Worm (Caenorhabditis elegans): ENCODE measurements around the gene nnt-1.

The nnt-1 gene

DNA sequence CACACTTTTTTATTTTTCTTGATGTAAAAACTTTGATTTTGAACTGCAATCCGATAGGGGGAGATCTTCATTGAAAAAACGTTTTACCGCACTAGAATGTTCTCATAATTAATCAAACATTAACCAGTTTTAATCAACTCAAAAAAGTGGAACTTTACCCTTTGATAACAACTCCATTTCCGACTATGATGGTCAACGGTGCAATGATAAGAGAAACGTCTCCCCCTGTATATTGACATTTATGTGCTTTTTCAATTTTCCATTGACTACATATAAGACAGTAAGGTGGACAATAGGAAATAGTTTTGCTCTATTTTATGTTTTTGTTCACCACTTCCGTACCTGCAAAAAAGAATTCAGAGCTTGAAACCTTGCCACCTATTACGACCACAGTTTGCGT lies 23.7 kb upstream of the nnt-1 start (continued):
- no peak for TF ChIP-seq tag-97 (GFP tag; IDR thresholded peaks at IDR 0.05)
- TF ChIP-seq php-3 (GFP tag; IDR thresholded peaks at IDR 0.05): peak; percentile 51; the same call in 1 of the 2 replicates
- TF ChIP-seq zag-1 (tag; optimal IDR thresholded peaks at IDR 0.05): no peak
- no peak for TF ChIP-seq Y75B8A.6 (GFP tag; IDR thresholded peaks at IDR 0.05)
- TF ChIP-seq mep-1 (tag; optimal IDR thresholded peaks at IDR 0.05): no peak
- no peak for TF ChIP-seq unc-39 (tag; optimal IDR thresholded peaks at IDR 0.05)
- peak; percentile 13 for TF ChIP-seq aha-1 (tag)
- TF ChIP-seq ama-1 (optimal IDR thresholded peaks at IDR 0.05): no peak
- TF ChIP-seq zip-2 (tag; optimal IDR thresholded peaks at IDR 0.05): no peak
- TF ChIP-seq snpc-4 (tag; optimal IDR thresholded peaks at IDR 0.05): no peak
- TF ChIP-seq F10B5.3 (tag; optimal IDR thresholded peaks at IDR 0.05): no peak
- no peak for TF ChIP-seq mdl-1 (tag; optimal IDR thresholded peaks at IDR 0.05)
- TF ChIP-seq nhr-25 (tag; optimal IDR thresholded peaks at IDR 0.05; ENCODE audit: borderline replicate concordance, insufficient read depth): no peak
- no peak for TF ChIP-seq set-16 (GFP tag; IDR thresholded peaks at IDR 0.05)
- no peak for TF ChIP-seq unc-62 (GFP tag; optimal IDR thresholded peaks at IDR 0.05 in 1 of 2)
- TF ChIP-seq unc-62 (tag; optimal IDR thresholded peaks at IDR 0.05): no peak
- TF ChIP-seq mxl-3 (GFP tag; optimal IDR thresholded peaks at IDR 0.05): no peak
- TF ChIP-seq tra-1 (GFP tag; IDR thresholded peaks at IDR 0.05): no peak
- no peak for TF ChIP-seq ceh-44 (GFP tag; IDR thresholded peaks at IDR 0.05)
- no peak for TF ChIP-seq ZK546.5 (tag; optimal IDR thresholded peaks at IDR 0.05)
- TF ChIP-seq ctbp-1 (GFP tag; IDR thresholded peaks at IDR 0.05): no peak
- no peak for TF ChIP-seq vab-7 (GFP tag; IDR thresholded peaks at IDR 0.05)
- no peak for TF ChIP-seq ztf-11 (tag; optimal IDR thresholded peaks at IDR 0.05)
- 0 out of 2 replicates have a peak, but pooled peaks have one; percentile 38 for TF ChIP-seq lin-1 (GFP tag; IDR thresholded peaks at IDR 0.05)
- TF ChIP-seq spr-3 (GFP tag; optimal IDR thresholded peaks at IDR 0.05): no peak
- TF ChIP-seq T26A8.4 (GFP tag; IDR thresholded peaks at IDR 0.05): no peak
- TF ChIP-seq nhr-111 (GFP tag; optimal IDR thresholded peaks at IDR 0.05): no peak
- TF ChIP-seq F37D6.2 (tag; optimal IDR thresholded peaks at IDR 0.05): no peak
- TF ChIP-seq ces-1 (GFP tag; optimal IDR thresholded peaks at IDR 0.05): no peak
- no peak for TF ChIP-seq dmd-8 (GFP tag; IDR thresholded peaks at IDR 0.05)
- TF ChIP-seq cey-2 (tag; optimal IDR thresholded peaks at IDR 0.05; ENCODE audit: borderline replicate concordance, insufficient read depth): no peak
- no peak for TF ChIP-seq lsy-2 (tag; optimal IDR thresholded peaks at IDR 0.05)
- TF ChIP-seq zfp-3 (GFP tag; conservative IDR thresholded peaks at IDR 0.05): no peak
- no peak for TF ChIP-seq spr-1 (tag; optimal IDR thresholded peaks at IDR 0.05)
- TF ChIP-seq zip-11 (GFP tag; IDR thresholded peaks at IDR 0.05): no peak
- no peak for TF ChIP-seq skn-1 (tag; optimal IDR thresholded peaks at IDR 0.05)
- no peak for TF ChIP-seq nhr-76 (tag; optimal IDR thresholded peaks at IDR 0.05)
- TF ChIP-seq F44E2.7 (GFP tag; IDR thresholded peaks at IDR 0.05): no peak
- TF ChIP-seq duxl-1 (tag; optimal IDR thresholded peaks at IDR 0.05; ENCODE audit: poor library complexity): no peak
- no peak for TF ChIP-seq aly-2 (tag; optimal IDR thresholded peaks at IDR 0.05)
- TF ChIP-seq F49E8.2 (tag; optimal IDR thresholded peaks at IDR 0.05; ENCODE audit: borderline replicate concordance): no peak
- TF ChIP-seq hlh-30 (tag; optimal IDR thresholded peaks at IDR 0.05; ENCODE audit: insufficient read depth): no peak
- TF ChIP-seq daf-12 (tag; optimal IDR thresholded peaks at IDR 0.05): no peak
- TF ChIP-seq fkh-10 (GFP tag; optimal IDR thresholded peaks at IDR 0.05): no peak
- TF ChIP-seq fos-1 (tag; optimal IDR thresholded peaks at IDR 0.05): no peak
- no peak for TF ChIP-seq gei-8 (GFP tag; optimal IDR thresholded peaks at IDR 0.05)
- no peak for TF ChIP-seq ztf-7 (tag; optimal IDR thresholded peaks at IDR 0.05)
- TF ChIP-seq egl-43 (GFP tag; IDR thresholded peaks at IDR 0.05): no peak
- TF ChIP-seq ceh-28 (tag; optimal IDR thresholded peaks at IDR 0.05): no peak
- peak; percentile 67 for TF ChIP-seq dmd-6 (GFP tag; IDR thresholded peaks at IDR 0.05)
- TF ChIP-seq Y5F2A.4 (GFP tag; optimal IDR thresholded peaks at IDR 0.05): no peak
- no peak for TF ChIP-seq saeg-2 (GFP tag; IDR thresholded peaks at IDR 0.05)
- no peak for TF ChIP-seq rbr-2 (tag; optimal IDR thresholded peaks at IDR 0.05)

Measured in whole organism, L4 larva.